Fruit fly (Drosophila melanogaster): ENCODE results near the gene Hsp26.
A peak's percentile ranks its signal among the peaks of the same experiment; 100 is the strongest.

Gene Hsp26

dm6 chr3L:9426656-9427294 lies 49.5 kb upstream of the Hsp26 start, which contains the start of the genes Atat and Shc (continued):
- TF ChIP-seq CG7357 (GFP tag; IDR thresholded peaks at IDR 0.05) (peak; percentile 98), CG6791 (GFP tag; IDR thresholded peaks at IDR 0.05; ENCODE audit: partially characterized antibody) (peak; percentile 85), grau (tag; optimal IDR thresholded peaks at IDR 0.05) (peak; percentile 98), esg (GFP tag; conservative IDR thresholded peaks at IDR 0.05) (peak; percentile 100), C15 (GFP tag; IDR thresholded peaks at IDR 0.05) (peak; percentile 99), ewg (GFP tag; optimal IDR thresholded peaks at IDR 0.05) (peak; percentile 98), fd96Cb (tag; optimal IDR thresholded peaks at IDR 0.05) (peak; percentile 99), Hmr (GFP tag; optimal IDR thresholded peaks at IDR 0.05) (peak; percentile 99), ap (GFP tag; IDR thresholded peaks at IDR 0.05) (peak; percentile 99), Camta (GFP tag; optimal IDR thresholded peaks at IDR 0.05) (peak; percentile 99), CG3407 (GFP tag; optimal IDR thresholded peaks at IDR 0.05) (peak; percentile 92), gfzf (GFP tag; optimal IDR thresholded peaks at IDR 0.05) (peak; percentile 89), CG12219 (GFP tag; optimal IDR thresholded peaks at IDR 0.05) (peak; percentile 94), CG11723 (GFP tag; optimal IDR thresholded peaks at IDR 0.05) (peak; percentile 97), Hr51 (GFP tag; optimal IDR thresholded peaks at IDR 0.05) (peak; percentile 97 to 100), ssp (GFP tag; IDR thresholded peaks at IDR 0.05) (peak; percentile 97), CoRest (tag; optimal IDR thresholded peaks at IDR 0.05) (peak; percentile 99), CG4424 (GFP tag; optimal IDR thresholded peaks at IDR 0.05) (peak; percentile 99), Fer2 (tag; optimal IDR thresholded peaks at IDR 0.05) (peak; percentile 99), CG7963 (GFP tag; IDR thresholded peaks at IDR 0.05; ENCODE audit: partially characterized antibody) (peak; percentile 64; the same call in 1 of the 3 replicates), vnd (GFP tag; IDR thresholded peaks at IDR 0.05; ENCODE audit: partially characterized antibody) (peak; percentile 93), slou (GFP tag; optimal IDR thresholded peaks at IDR 0.05) (peak; percentile 99), CG3847 (GFP tag; IDR thresholded peaks at IDR 0.05) (peak; percentile 100), CG8281 (tag; optimal IDR thresholded peaks at IDR 0.05) (peak; percentile 92), HHEX (GFP tag; optimal IDR thresholded peaks at IDR 0.05) (peak; percentile 99), Gsc (GFP tag; IDR thresholded peaks at IDR 0.05) (peak; percentile 99), Elba2 (GFP tag; optimal IDR thresholded peaks at IDR 0.05) (peak; percentile 96), otp (GFP tag; IDR thresholded peaks at IDR 0.05) (peak; percentile 99), Ada2b (GFP tag; IDR thresholded peaks at IDR 0.05) (peak; percentile 99), psq (GFP tag; optimal IDR thresholded peaks at IDR 0.05) (peak; percentile 95), Hsf (GFP tag; optimal IDR thresholded peaks at IDR 0.05) (peak; percentile 100), NC2β (GFP tag; optimal IDR thresholded peaks at IDR 0.05) (peak; percentile 99), Fer1 (GFP tag; optimal IDR thresholded peaks at IDR 0.05) (peak; percentile 98), CG34224 (GFP tag; IDR thresholded peaks at IDR 0.05; ENCODE audit: partially characterized antibody) (peak; percentile 86), CG8478 (optimal IDR thresholded peaks at IDR 0.05) (peak; percentile 55), Nf-YB (GFP tag; optimal IDR thresholded peaks at IDR 0.05) (peak; percentile 87), CG10959 (GFP tag; IDR thresholded peaks at IDR 0.05) (peak; percentile 99), CkIIα-i1 (GFP tag; IDR thresholded peaks at IDR 0.05) (peak; percentile 97), Oli (tag; optimal IDR thresholded peaks at IDR 0.05) (peak; percentile 98), Vsx1 (GFP tag; optimal IDR thresholded peaks at IDR 0.05) (peak; percentile 92), pan (optimal IDR thresholded peaks at IDR 0.05) (no peak), pan (GFP tag; optimal IDR thresholded peaks at IDR 0.05 in 1 of 2, IDR thresholded peaks at IDR 0.05 in 1 of 2) (peak in 1 of 2 experiments; percentile 99), ro (GFP tag; IDR thresholded peaks at IDR 0.05) (peak; percentile 98), CG12236 (GFP tag; optimal IDR thresholded peaks at IDR 0.05) (peak; percentile 98), B-H1 (GFP tag; IDR thresholded peaks at IDR 0.05) (peak; percentile 99), sima (GFP tag; optimal IDR thresholded peaks at IDR 0.05) (peak; percentile 98), dpn (GFP tag; optimal IDR thresholded peaks at IDR 0.05) (peak; percentile 100), CG9609 (GFP tag; optimal IDR thresholded peaks at IDR 0.05) (peak; percentile 100), NK7.1 (GFP tag; optimal IDR thresholded peaks at IDR 0.05) (peak; percentile 98), chm (GFP tag; IDR thresholded peaks at IDR 0.05) (peak; percentile 99)
